Worm (Caenorhabditis elegans): ENCODE measurements around the gene fbxb-39.

DNA sequence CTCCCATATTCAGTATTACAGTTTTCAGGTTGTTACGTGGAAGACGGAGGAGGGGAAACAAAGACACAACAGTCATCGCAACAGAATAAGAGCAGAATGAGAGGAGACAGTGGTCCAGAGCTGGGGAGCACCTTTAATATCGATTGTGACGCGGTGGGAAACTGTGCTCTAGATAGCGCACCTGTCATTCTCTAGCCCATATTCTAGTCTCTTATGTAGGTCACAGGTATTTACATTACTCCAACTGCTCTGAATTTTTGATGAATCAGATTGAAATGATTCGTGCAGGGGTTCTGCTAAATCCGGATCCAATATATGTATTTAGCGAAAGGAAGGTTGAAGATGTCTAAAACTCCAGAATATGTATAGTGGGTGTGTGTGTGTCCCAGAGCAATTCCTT, 1.9 kb upstream of the fbxb-39 start, which contains the start of gene fbxb-41:
- TF ChIP-seq med-1 (GFP tag; optimal IDR thresholded peaks at IDR 0.05; ENCODE audit: insufficient read depth) (no peak), klf-2 (GFP tag; conservative IDR thresholded peaks at IDR 0.05) (no peak), T22C8.4 (GFP tag; IDR thresholded peaks at IDR 0.05) (no peak), cog-1 (tag; optimal IDR thresholded peaks at IDR 0.05) (no peak), tab-1 (GFP tag; IDR thresholded peaks at IDR 0.05) (no peak), ztf-29 (GFP tag; IDR thresholded peaks at IDR 0.05) (no peak)

All from whole organism, midembryonic.